Fruit fly (Drosophila melanogaster) whole organism, embryonic: Measurements from ENCODE around the gene Dh31.

Source experiments
- BEAF-32 ChIP-seq: fragments of 200-800 bp; sonication (Bioruptor generic); optimal IDR thresholded peaks from 3 replicates; lab custom pipeline; 2017; ENCODE audit warnings: missing biosample characterization, missing genetic modification characterization, mild to moderate bottlenecking, moderate library complexity, missing genetic modification reagents
- CG10267 ChIP-seq: fragments of 200-800 bp; sonication (Bioruptor generic); optimal IDR thresholded peaks from 2 replicates; lab custom pipeline; 2018; ENCODE audit warnings: missing biosample characterization, mild to moderate bottlenecking, missing genetic modification characterization, moderate library complexity
- CG12391 ChIP-seq: fragments of 200-800 bp; sonication (Bioruptor generic); optimal IDR thresholded peaks from 3 replicates; lab custom pipeline; 2018; ENCODE audit warnings: missing biosample characterization, mild to moderate bottlenecking, missing genetic modification characterization, moderate library complexity
- CG15514 ChIP-seq: fragments of 200-800 bp; sonication (Bioruptor generic); optimal IDR thresholded peaks from 3 replicates; lab custom pipeline; 2017; ENCODE audit warnings: missing biosample characterization, missing genetic modification characterization, mild to moderate bottlenecking, moderate library complexity, missing genetic modification reagents
- CG15601 ChIP-seq: fragments of 200-800 bp; sonication (Bioruptor generic); optimal IDR thresholded peaks from 3 replicates; lab custom pipeline; 2019; ENCODE audit warnings: missing biosample characterization, mild to moderate bottlenecking, missing genetic modification characterization, moderate library complexity
- CG17328 ChIP-seq: fragments of 200-800 bp; sonication (Bioruptor generic); IDR thresholded peaks from 2 replicates; pipeline ENCODE4 v1.3.6; 2022; ENCODE audit warnings: missing biosample characterization, missing genetic modification characterization
- CG17359 ChIP-seq: fragments of 200-800 bp; sonication (Bioruptor generic); optimal IDR thresholded peaks from 3 replicates; lab custom pipeline; 2018; ENCODE audit warnings: missing biosample characterization, mild to moderate bottlenecking, missing genetic modification characterization, moderate library complexity
- CG17361 ChIP-seq: fragments of 200-800 bp; sonication (Bioruptor generic); IDR thresholded peaks from 3 replicates; pipeline ENCODE4 v1.3.6; 2022; ENCODE audit warnings: missing biosample characterization, missing genetic modification characterization
- CG17829 ChIP-seq: fragments of 200-800 bp; optimal IDR thresholded peaks from 2 replicates; lab custom pipeline; 2019; ENCODE audit warnings: missing biosample characterization, mild to moderate bottlenecking, missing genetic modification characterization, moderate library complexity
- CG2712 ChIP-seq: fragments of 200-800 bp; optimal IDR thresholded peaks from 3 replicates; lab custom pipeline; 2019; ENCODE audit warnings: missing biosample characterization, mild to moderate bottlenecking, missing genetic modification characterization, moderate library complexity
- CG2875 ChIP-seq: fragments of 200-800 bp; sonication (Bioruptor generic); optimal IDR thresholded peaks from 2 replicates; lab custom pipeline; 2017; ENCODE audit warnings: missing biosample characterization, mild to moderate bottlenecking, missing genetic modification characterization, missing genetic modification reagents
- CG33557 ChIP-seq: fragments of 200-800 bp; sonication (Bioruptor generic); optimal IDR thresholded peaks from 2 replicates; lab custom pipeline; 2019; ENCODE audit warnings: missing biosample characterization, mild to moderate bottlenecking, missing genetic modification characterization, moderate library complexity
- CG34422 ChIP-seq: fragments of 200-800 bp; sonication (Bioruptor generic); IDR thresholded peaks from 3 replicates; pipeline ENCODE4 v1.3.6; 2022; ENCODE audit warnings: missing biosample characterization, missing genetic modification characterization
- CG42726 ChIP-seq: fragments of 200-800 bp; sonication (Bioruptor generic); IDR thresholded peaks from 2 replicates; pipeline ENCODE4 v1.3.6; 2022; ENCODE audit warnings: missing biosample characterization, missing genetic modification characterization; ENCODE audit not compliant: partially characterized antibody
- CG6654 ChIP-seq: fragments of 200-800 bp; sonication (Bioruptor generic); optimal IDR thresholded peaks from 2 replicates; lab custom pipeline; 2017; ENCODE audit warnings: missing biosample characterization, mild to moderate bottlenecking, missing genetic modification characterization
- CG6765 ChIP-seq: fragments of 200-800 bp; sonication (Bioruptor generic); optimal IDR thresholded peaks from 3 replicates; lab custom pipeline; 2017; ENCODE audit warnings: missing biosample characterization, mild to moderate bottlenecking, missing genetic modification characterization
- Dip2 ChIP-seq: fragments of 200-800 bp; sonication (Bioruptor generic); IDR thresholded peaks from 2 replicates; pipeline ENCODE4 v1.3.6; 2022; ENCODE audit warnings: missing biosample characterization, missing genetic modification characterization
- Dll ChIP-seq: fragments of 200-800 bp; sonication (Bioruptor generic); IDR thresholded peaks from 4 replicates; pipeline ENCODE4 v1.3.6; 2022; ENCODE audit warnings: missing biosample characterization, missing genetic modification characterization; ENCODE audit not compliant: partially characterized antibody
- ERR ChIP-seq: fragments of 200-800 bp; sonication (Bioruptor generic); optimal IDR thresholded peaks from 2 replicates; lab custom pipeline; 2016; ENCODE audit warnings: missing biosample characterization, missing genetic modification characterization
- HHEX ChIP-seq: fragments of 200-800 bp; sonication (Bioruptor generic); optimal IDR thresholded peaks from 3 replicates; lab custom pipeline; 2017; ENCODE audit warnings: missing biosample characterization, mild to moderate bottlenecking, missing genetic modification characterization, missing genetic modification reagents
- HmgZ ChIP-seq: fragments of 200-800 bp; sonication (Bioruptor generic); optimal IDR thresholded peaks from 2 replicates; lab custom pipeline; 2018; ENCODE audit warnings: missing biosample characterization, mild to moderate bottlenecking, missing genetic modification characterization
- Meics ChIP-seq: fragments of 200-800 bp; sonication (Bioruptor generic); optimal IDR thresholded peaks from 2 replicates; lab custom pipeline; 2017; ENCODE audit warnings: missing biosample characterization, mild to moderate bottlenecking, missing genetic modification characterization
- NK7.1 ChIP-seq: fragments of 200-800 bp; sonication (Bioruptor generic); optimal IDR thresholded peaks from 3 replicates; lab custom pipeline; 2016; ENCODE audit warnings: missing biosample characterization, missing genetic modification characterization
- Oaz ChIP-seq: fragments of 200-800 bp; sonication (Bioruptor generic); IDR thresholded peaks from 2 replicates; pipeline ENCODE4 v1.3.6; 2022; ENCODE audit warnings: missing biosample characterization, missing genetic modification characterization
- Pdp1 ChIP-seq, 2 experiments: fragments of 200-800 bp; sonication (Bioruptor generic); optimal IDR thresholded peaks; 3 replicates each; lab custom pipeline; 2016; ENCODE audit warnings: missing biosample characterization in 2 of 2, missing genetic modification characterization in 2 of 2, mild to moderate bottlenecking in 1 of 2, moderate library complexity in 1 of 2
- Ravus ChIP-seq: fragments of 200-800 bp; sonication (Bioruptor generic); IDR thresholded peaks from 2 replicates; pipeline ENCODE4 v1.3.6; 2022; ENCODE audit warnings: missing biosample characterization, missing genetic modification characterization
- Sry-δ ChIP-seq: fragments of 200-800 bp; sonication (Bioruptor generic); optimal IDR thresholded peaks from 2 replicates; lab custom pipeline; 2016; ENCODE audit warnings: missing biosample characterization, missing genetic modification characterization
- Xrp1 ChIP-seq: fragments of 200-800 bp; sonication (Bioruptor generic); IDR thresholded peaks from 2 replicates; pipeline ENCODE4 v1.3.6; 2022; ENCODE audit warnings: missing biosample characterization, missing genetic modification characterization
- ato ChIP-seq: fragments of 200-800 bp; sonication (Bioruptor generic); IDR thresholded peaks from 2 replicates; pipeline ENCODE4 v1.3.6; 2022; ENCODE audit warnings: missing biosample characterization, missing genetic modification characterization; ENCODE audit not compliant: partially characterized antibody
- bbx ChIP-seq: fragments of 200-800 bp; sonication (Bioruptor generic); IDR thresholded peaks from 2 replicates; pipeline ENCODE4 v1.3.6; 2022; ENCODE audit warnings: missing biosample characterization, missing genetic modification characterization; ENCODE audit not compliant: partially characterized antibody
- crp ChIP-seq, 2 experiments: fragments of 200-800 bp; sonication (Bioruptor generic); optimal IDR thresholded peaks; 2 replicates in 1 of 2; 3 replicates in 1 of 2; lab custom pipeline; 2017; ENCODE audit warnings: missing biosample characterization in 2 of 2, missing genetic modification characterization in 2 of 2, mild to moderate bottlenecking in 1 of 2, moderate library complexity in 1 of 2
- emc ChIP-seq: fragments of 200-800 bp; sonication (Bioruptor generic); optimal IDR thresholded peaks from 2 replicates; lab custom pipeline; 2016; ENCODE audit warnings: missing biosample characterization, missing genetic modification characterization
- esg ChIP-seq: fragments of 200-800 bp; sonication (Bioruptor generic); conservative IDR thresholded peaks from 2 replicates; pipeline ENCODE4 v1.3.6; 2022; ENCODE audit warnings: missing biosample characterization, missing genetic modification characterization
- ewg ChIP-seq: fragments of 200-800 bp; sonication (Bioruptor generic); optimal IDR thresholded peaks from 3 replicates; lab custom pipeline; 2017; ENCODE audit warnings: mild to moderate bottlenecking, missing biosample characterization, missing genetic modification reagents, missing genetic modification characterization
- fd3F ChIP-seq: fragments of 200-800 bp; sonication (Bioruptor generic); optimal IDR thresholded peaks from 2 replicates; lab custom pipeline; 2018; ENCODE audit warnings: missing biosample characterization, mild to moderate bottlenecking, missing genetic modification characterization, moderate library complexity
- gcm ChIP-seq: fragments of 200-800 bp; sonication (Bioruptor generic); optimal IDR thresholded peaks from 2 replicates; lab custom pipeline; 2019; ENCODE audit warnings: missing biosample characterization, mild to moderate bottlenecking, missing genetic modification characterization, moderate library complexity
- gcm2 ChIP-seq: fragments of 200-800 bp; sonication (Bioruptor generic); optimal IDR thresholded peaks from 2 replicates; lab custom pipeline; 2016; ENCODE audit warnings: missing biosample characterization, missing genetic modification characterization
- inv ChIP-seq: fragments of 200-800 bp; sonication (Bioruptor generic); IDR thresholded peaks from 2 replicates; pipeline ENCODE4 v1.3.6; 2022; ENCODE audit warnings: missing biosample characterization, missing genetic modification characterization; ENCODE audit not compliant: partially characterized antibody
- luna ChIP-seq: fragments of 200-800 bp; sonication (Bioruptor generic); optimal IDR thresholded peaks from 2 replicates; lab custom pipeline; 2016; ENCODE audit warnings: missing biosample characterization, missing genetic modification characterization
- nmo ChIP-seq: fragments of 200-800 bp; sonication (Bioruptor generic); optimal IDR thresholded peaks from 2 replicates; lab custom pipeline; 2018; ENCODE audit warnings: missing biosample characterization, mild to moderate bottlenecking, missing genetic modification characterization, moderate library complexity
- rib ChIP-seq: fragments of 200-800 bp; sonication (Bioruptor generic); IDR thresholded peaks from 2 replicates; pipeline ENCODE4 v1.3.6; 2022; ENCODE audit warnings: missing biosample characterization, missing genetic modification characterization
- ro ChIP-seq: fragments of 200-800 bp; sonication (Bioruptor generic); IDR thresholded peaks from 2 replicates; pipeline ENCODE4 v1.3.6; 2022; ENCODE audit warnings: missing biosample characterization, missing genetic modification characterization
- row ChIP-seq: fragments of 200-800 bp; sonication (Bioruptor generic); IDR thresholded peaks from 3 replicates; pipeline ENCODE4 v1.3.6; 2022; ENCODE audit warnings: missing biosample characterization, missing genetic modification characterization
- sens ChIP-seq: fragments of 200-800 bp; sonication (Bioruptor generic); peaks from one replicate; lab custom pipeline; 2016; ENCODE audit warnings: missing biosample characterization, missing genetic modification characterization
- stwl ChIP-seq: fragments of 200-800 bp; sonication (Bioruptor generic); optimal IDR thresholded peaks from 3 replicates; lab custom pipeline; 2018; ENCODE audit warnings: missing biosample characterization, mild to moderate bottlenecking, missing genetic modification characterization, moderate library complexity
- sug ChIP-seq: fragments of 200-800 bp; optimal IDR thresholded peaks from 2 replicates; lab custom pipeline; 2019; ENCODE audit warnings: missing biosample characterization, mild to moderate bottlenecking, missing genetic modification characterization, moderate library complexity
- vvl ChIP-seq: fragments of 200-800 bp; sonication (Bioruptor generic); IDR thresholded peaks from 2 replicates; pipeline ENCODE4 v1.3.6; 2022; ENCODE audit warnings: missing biosample characterization, missing genetic modification characterization
- wek ChIP-seq: fragments of 200-800 bp; sonication (Bioruptor generic); optimal IDR thresholded peaks from 3 replicates; lab custom pipeline; 2018; ENCODE audit warnings: missing biosample characterization, mild to moderate bottlenecking, missing genetic modification characterization, moderate library complexity
- zfh1 ChIP-seq: fragments of 200-800 bp; sonication (Bioruptor generic); IDR thresholded peaks from 3 replicates; pipeline ENCODE4 v1.3.6; 2022; ENCODE audit warnings: missing biosample characterization, missing genetic modification characterization

Dh31 gene

DNA sequence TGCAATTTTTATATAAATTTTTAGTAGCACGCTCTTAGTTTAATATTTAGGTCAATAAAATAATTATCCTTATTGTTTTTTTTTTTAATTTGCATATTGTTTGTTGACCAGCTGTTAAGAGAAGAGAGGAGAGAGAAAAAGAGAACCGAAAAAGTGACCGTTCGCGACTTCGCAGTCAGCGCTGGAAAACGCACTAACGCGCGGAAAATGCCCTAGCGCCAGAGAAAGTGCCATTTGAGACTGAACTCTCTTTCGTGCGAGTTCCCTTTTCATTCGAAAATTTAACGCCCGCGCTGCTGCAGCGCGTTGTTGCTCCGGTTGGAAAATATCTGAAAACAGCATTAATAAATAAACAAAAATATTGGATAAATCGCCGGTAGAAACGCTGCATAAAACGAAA, 36.5 kb upstream of the Dh31 start (continued):
- TF ChIP-seq bbx (GFP tag; lab: Robert Waterston, UW) = peak; percentile 65
- no peak for TF ChIP-seq Ravus (GFP tag; lab: Robert Waterston, UW)
- peak; percentile 69 for TF ChIP-seq sens (GFP tag; lab: Kevin White, UChicago)
- TF ChIP-seq BEAF-32 (GFP tag; lab: Kevin White, UChicago) = peak; percentile 2
- no peak for TF ChIP-seq NK7.1 (GFP tag; lab: Kevin White, UChicago)
- TF ChIP-seq CG2875 (GFP tag; lab: Kevin White, UChicago) = peak; percentile 41
- TF ChIP-seq Pdp1 (GFP tag; optimal IDR thresholded peaks at IDR 0.05; lab: Kevin White, UChicago) = peak in 1 of 2 experiments; percentile 30
- TF ChIP-seq Oaz (GFP tag; lab: Robert Waterston, UW) = no peak
- TF ChIP-seq ato = peak; percentile 27; the same call in 1 of the 2 replicates
- no peak for TF ChIP-seq esg (GFP tag; lab: Robert Waterston, UW)
- TF ChIP-seq gcm2 = no peak
- TF ChIP-seq CG6654 (GFP tag; lab: Kevin White, UChicago) = no peak
- TF ChIP-seq CG15601 = peak; percentile 4
- no peak for TF ChIP-seq HHEX (GFP tag; lab: Kevin White, UChicago)
- TF ChIP-seq ro (GFP tag; lab: Robert Waterston, UW) = no peak
- no peak for TF ChIP-seq Dip2 (GFP tag; lab: Robert Waterston, UW)
- peak; percentile 41 for TF ChIP-seq CG33557 (GFP tag; lab: Kevin White, UChicago)
- peak; percentile 42 for TF ChIP-seq CG17829 (tag; lab: Kevin White, UChicago)
- peak; percentile 34 for TF ChIP-seq CG6765 (GFP tag; lab: Kevin White, UChicago)
- no peak for TF ChIP-seq CG17361 (GFP tag; lab: Robert Waterston, UW)
- peak; percentile 4 for TF ChIP-seq Meics (GFP tag; lab: Kevin White, UChicago)
- peak; percentile 47; the same call in 1 of the 2 replicates for TF ChIP-seq CG42726 (GFP tag; lab: Robert Waterston, UW)
- TF ChIP-seq row (GFP tag; lab: Robert Waterston, UW) = peak; percentile 34; the same call in 1 of the 3 replicates
- TF ChIP-seq CG34422 (GFP tag; lab: Robert Waterston, UW) = peak; percentile 10; the same call in 1 of the 3 replicates
- peak; percentile 6 for TF ChIP-seq gcm (GFP tag; lab: Kevin White, UChicago)
- TF ChIP-seq inv (GFP tag; lab: Robert Waterston, UW) = no peak
- TF ChIP-seq CG10267 (tag; lab: Kevin White, UChicago) = peak; percentile 17
- TF ChIP-seq rib (GFP tag; lab: Robert Waterston, UW) = peak; percentile 12; the same call in 1 of the 2 replicates
- TF ChIP-seq CG12391 (tag; lab: Kevin White, UChicago) = peak; percentile 23
- TF ChIP-seq CG2712 (tag; lab: Kevin White, UChicago) = peak; percentile 22
- no peak; the same call in 3 of the 4 replicates for TF ChIP-seq Dll (GFP tag; lab: Robert Waterston, UW)
- TF ChIP-seq CG15514 (GFP tag; lab: Kevin White, UChicago) = peak; percentile 20
- peak in 1 of 2 experiments; percentile 21 for TF ChIP-seq crp (GFP tag; optimal IDR thresholded peaks at IDR 0.05; lab: Kevin White, UChicago)
- TF ChIP-seq luna (GFP tag; lab: Kevin White, UChicago) = no peak
- TF ChIP-seq emc (GFP tag; lab: Kevin White, UChicago) = no peak
- peak; percentile 31 for TF ChIP-seq HmgZ (tag; lab: Kevin White, UChicago)
- TF ChIP-seq CG17328 (GFP tag; lab: Robert Waterston, UW) = 0 out of 2 replicates have a peak, but pooled peaks have one; percentile 8
- TF ChIP-seq vvl (GFP tag; lab: Robert Waterston, UW) = peak; percentile 72
- no peak for TF ChIP-seq Sry-δ (GFP tag; lab: Kevin White, UChicago)
- TF ChIP-seq stwl (tag; lab: Kevin White, UChicago) = peak; percentile 67
- TF ChIP-seq nmo (GFP tag; lab: Kevin White, UChicago) = no peak
- TF ChIP-seq fd3F (GFP tag; lab: Kevin White, UChicago) = no peak
- TF ChIP-seq wek (GFP tag; lab: Kevin White, UChicago) = peak; percentile 44
- TF ChIP-seq ewg (GFP tag; lab: Kevin White, UChicago) = peak; percentile 38
- TF ChIP-seq zfh1 (GFP tag; lab: Robert Waterston, UW) = peak; percentile 10; the same call in 1 of the 3 replicates
- peak; percentile 18 for TF ChIP-seq sug (tag; lab: Kevin White, UChicago)
- no peak for TF ChIP-seq Xrp1 (GFP tag; lab: Robert Waterston, UW)
- TF ChIP-seq CG17359 = peak; percentile 15
- no peak for TF ChIP-seq ERR
